Worm (Caenorhabditis elegans) whole organism, L2 larva: ENCODE results near the gene lipl-2.

ENCODE experiments used
- C34F6.9 ChIP-seq: fragments of 150-350 bp; optimal IDR thresholded peaks from 2 replicates; lab custom pipeline; 2014; ENCODE audit warnings: missing biosample characterization, missing genetic modification characterization
- F13H6.1 ChIP-seq: sonication (generic microtip); optimal IDR thresholded peaks from 2 replicates; lab custom pipeline; 2016; ENCODE audit warnings: missing genetic modification characterization, missing compliant biosample characterization
- R02D3.7 ChIP-seq: fragments of 150-350 bp; optimal IDR thresholded peaks from 2 replicates; lab custom pipeline; 2014; ENCODE audit warnings: missing biosample characterization, missing genetic modification characterization
- Y55F3AM.14 ChIP-seq: fragments of 200-800 bp; sonication (Bioruptor generic); optimal IDR thresholded peaks from 2 replicates; lab custom pipeline; 2018; ENCODE audit warnings: mild to moderate bottlenecking, missing genetic modification characterization, missing compliant biosample characterization
- ZK546.5 ChIP-seq: sonication (generic microtip); optimal IDR thresholded peaks from 2 replicates; lab custom pipeline; 2017; ENCODE audit warnings: missing biosample characterization, missing genetic modification characterization
- alr-1 ChIP-seq: fragments of 150-350 bp; optimal IDR thresholded peaks from 2 replicates; lab custom pipeline; 2014; ENCODE audit warnings: missing biosample characterization, missing genetic modification characterization
- aly-2 ChIP-seq: fragments of 150-350 bp; optimal IDR thresholded peaks from 2 replicates; lab custom pipeline; 2014; ENCODE audit warnings: missing biosample characterization, missing genetic modification characterization
- ama-1 ChIP-seq: fragments of 150-350 bp; optimal IDR thresholded peaks from 2 replicates; lab custom pipeline; 2018; ENCODE audit warnings: inconsistent platforms
- blmp-1 ChIP-seq: sonication (generic microtip); optimal IDR thresholded peaks from 2 replicates; lab custom pipeline; 2017; ENCODE audit warnings: missing genetic modification characterization, mild to moderate bottlenecking, missing compliant biosample characterization, antibody characterized with exemption, moderate library complexity; ENCODE audit not compliant: insufficient read depth
- ceh-16 ChIP-seq: fragments of 150-350 bp; optimal IDR thresholded peaks from 2 replicates; lab custom pipeline; 2014; ENCODE audit warnings: missing biosample characterization, missing genetic modification characterization
- ceh-82 ChIP-seq: fragments of 150-350 bp; optimal IDR thresholded peaks from 2 replicates; lab custom pipeline; 2014; ENCODE audit warnings: missing biosample characterization, missing genetic modification characterization
- crh-2 ChIP-seq: sonication (generic microtip); optimal IDR thresholded peaks from 2 replicates; lab custom pipeline; 2017; ENCODE audit warnings: missing biosample characterization, missing genetic modification characterization
- dmd-4 ChIP-seq: sonication (generic microtip); optimal IDR thresholded peaks from 2 replicates; lab custom pipeline; 2017; ENCODE audit warnings: missing biosample characterization, missing genetic modification characterization
- egl-27 ChIP-seq: sonication (generic microtip); optimal IDR thresholded peaks from 3 replicates; lab custom pipeline; 2017; ENCODE audit warnings: missing biosample characterization, missing genetic modification reagents, missing genetic modification characterization
- elt-1 ChIP-seq: fragments of 150-350 bp; optimal IDR thresholded peaks from 2 replicates; lab custom pipeline; 2014; ENCODE audit warnings: missing biosample characterization, missing genetic modification characterization
- elt-3 ChIP-seq: sonication (generic microtip); optimal IDR thresholded peaks from 2 replicates; lab custom pipeline; 2017; ENCODE audit warnings: missing biosample characterization, missing genetic modification characterization
- fos-1 ChIP-seq: fragments of 150-350 bp; optimal IDR thresholded peaks from 2 replicates; lab custom pipeline; 2014; ENCODE audit warnings: missing biosample characterization, missing genetic modification characterization
- gmeb-1 ChIP-seq: fragments of 150-350 bp; optimal IDR thresholded peaks from 2 replicates; lab custom pipeline; 2014; ENCODE audit warnings: missing biosample characterization, missing genetic modification characterization
- lin-11 ChIP-seq: fragments of 150-350 bp; sonication (generic microtip); optimal IDR thresholded peaks from 2 replicates; lab custom pipeline; 2014; ENCODE audit warnings: missing biosample characterization, missing genetic modification characterization, inconsistent platforms, mixed read lengths
- lin-13 ChIP-seq: fragments of 150-350 bp; optimal IDR thresholded peaks from 2 replicates; lab custom pipeline; 2014; ENCODE audit warnings: missing biosample characterization, missing genetic modification reagents, missing genetic modification characterization
- lin-39 ChIP-seq: fragments of 150-350 bp; optimal IDR thresholded peaks from 2 replicates; lab custom pipeline; 2014; ENCODE audit warnings: missing biosample characterization, missing genetic modification reagents, missing genetic modification characterization
- lsy-2 ChIP-seq, 2 experiments: fragments of 150-350 bp in 1 of 2; sonication (generic microtip) in 1 of 2; optimal IDR thresholded peaks; 2 replicates each; lab custom pipeline; 2014 to 2017; ENCODE audit warnings: missing biosample characterization in 2 of 2, missing genetic modification characterization in 2 of 2
- mab-5 ChIP-seq: fragments of 150-350 bp; optimal IDR thresholded peaks from 2 replicates; lab custom pipeline; 2014; ENCODE audit warnings: missing biosample characterization, missing genetic modification characterization
- mbf-1 ChIP-seq: sonication (generic microtip); optimal IDR thresholded peaks from 2 replicates; lab custom pipeline; 2017; ENCODE audit warnings: missing biosample characterization, missing genetic modification characterization
- mdl-1 ChIP-seq, 2 experiments: fragments of 150-350 bp in 1 of 2; sonication (generic microtip) in 1 of 2; optimal IDR thresholded peaks; 2 replicates each; lab custom pipeline; 2017; ENCODE audit warnings: missing biosample characterization in 2 of 2, missing genetic modification characterization in 2 of 2
- nhr-10 ChIP-seq: sonication (generic microtip); optimal IDR thresholded peaks from 2 replicates; lab custom pipeline; 2017; ENCODE audit warnings: missing biosample characterization, missing genetic modification characterization
- nhr-11 ChIP-seq: fragments of 150-350 bp; optimal IDR thresholded peaks from 2 replicates; lab custom pipeline; 2014; ENCODE audit warnings: missing biosample characterization, missing genetic modification characterization
- nhr-12 ChIP-seq: fragments of 150-350 bp; optimal IDR thresholded peaks from 2 replicates; lab custom pipeline; 2014; ENCODE audit warnings: missing biosample characterization, missing genetic modification characterization
- nhr-129 ChIP-seq: fragments of 150-350 bp; optimal IDR thresholded peaks from 2 replicates; lab custom pipeline; 2014; ENCODE audit warnings: missing biosample characterization, missing genetic modification characterization
- nhr-21 ChIP-seq: fragments of 150-350 bp; optimal IDR thresholded peaks from 2 replicates; lab custom pipeline; 2014; ENCODE audit warnings: missing biosample characterization, missing genetic modification characterization
- nhr-23 ChIP-seq: fragments of 150-350 bp; optimal IDR thresholded peaks from 2 replicates; lab custom pipeline; 2014; ENCODE audit warnings: missing biosample characterization, missing genetic modification reagents, missing genetic modification characterization
- nhr-237 ChIP-seq: fragments of 150-350 bp; optimal IDR thresholded peaks from 2 replicates; lab custom pipeline; 2014; ENCODE audit warnings: missing biosample characterization, missing genetic modification characterization
- nhr-25 ChIP-seq: fragments of 150-350 bp; sonication (generic microtip); optimal IDR thresholded peaks from 3 replicates; lab custom pipeline; 2014; ENCODE audit warnings: missing biosample characterization, missing genetic modification characterization
- nhr-6 ChIP-seq: fragments of 150-350 bp; optimal IDR thresholded peaks from 2 replicates; lab custom pipeline; 2014; ENCODE audit warnings: missing biosample characterization, missing genetic modification characterization
- nhr-77 ChIP-seq: fragments of 150-350 bp; optimal IDR thresholded peaks from 2 replicates; lab custom pipeline; 2014; ENCODE audit warnings: missing biosample characterization, missing genetic modification characterization
- peb-1 ChIP-seq: fragments of 150-350 bp; optimal IDR thresholded peaks from 2 replicates; lab custom pipeline; 2014; ENCODE audit warnings: missing biosample characterization, missing genetic modification characterization
- sem-4 ChIP-seq: fragments of 150-350 bp; optimal IDR thresholded peaks from 2 replicates; lab custom pipeline; 2014; ENCODE audit warnings: missing biosample characterization, missing genetic modification reagents, missing genetic modification characterization
- skn-1 ChIP-seq: sonication (generic microtip); optimal IDR thresholded peaks from 2 replicates; lab custom pipeline; 2017; ENCODE audit warnings: missing biosample characterization, missing genetic modification characterization
- sma-3 ChIP-seq: sonication (generic microtip); optimal IDR thresholded peaks from 2 replicates; lab custom pipeline; 2016; ENCODE audit warnings: missing genetic modification reagents, missing genetic modification characterization, missing compliant biosample characterization
- sma-9 ChIP-seq, 2 experiments: fragments of 150-350 bp in 1 of 2; sonication (generic microtip) in 1 of 2; optimal IDR thresholded peaks; 2 replicates each; lab custom pipeline; 2014 to 2016; ENCODE audit warnings: missing genetic modification characterization in 2 of 2, mild to moderate bottlenecking in 1 of 2, missing biosample characterization in 1 of 2, missing compliant biosample characterization in 1 of 2, missing genetic modification reagents in 1 of 2, moderate library complexity in 1 of 2
- snpc-4 ChIP-seq: fragments of 150-350 bp; optimal IDR thresholded peaks from 2 replicates; lab custom pipeline; 2014; ENCODE audit warnings: missing biosample characterization, missing genetic modification characterization
- unc-39 ChIP-seq: fragments of 150-350 bp; optimal IDR thresholded peaks from 2 replicates; lab custom pipeline; 2014; ENCODE audit warnings: missing biosample characterization, missing genetic modification characterization
- unc-55 ChIP-seq: fragments of 150-350 bp; sonication (generic microtip); optimal IDR thresholded peaks from 3 replicates; lab custom pipeline; 2014; ENCODE audit warnings: missing biosample characterization, missing genetic modification reagents, missing genetic modification characterization
- unc-62 ChIP-seq: fragments of 150-350 bp; optimal IDR thresholded peaks from 2 replicates; lab custom pipeline; 2014; ENCODE audit warnings: missing biosample characterization, missing genetic modification reagents, missing genetic modification characterization
- zag-1 ChIP-seq: fragments of 150-350 bp; optimal IDR thresholded peaks from 2 replicates; lab custom pipeline; 2014; ENCODE audit warnings: missing biosample characterization, missing genetic modification characterization
- ztf-1 ChIP-seq: fragments of 200-800 bp; sonication (Bioruptor generic); conservative IDR thresholded peaks from 2 replicates; pipeline ENCODE4 v1.3.6; 2022; ENCODE audit warnings: missing genetic modification characterization, missing compliant biosample characterization
- ztf-11 ChIP-seq: sonication (generic microtip); optimal IDR thresholded peaks from 2 replicates; lab custom pipeline; 2017; ENCODE audit warnings: missing biosample characterization, missing genetic modification characterization
- ztf-4 ChIP-seq: fragments of 150-350 bp; optimal IDR thresholded peaks from 2 replicates; lab custom pipeline; 2014; ENCODE audit warnings: missing biosample characterization, missing genetic modification characterization

Gene lipl-2

DNA sequence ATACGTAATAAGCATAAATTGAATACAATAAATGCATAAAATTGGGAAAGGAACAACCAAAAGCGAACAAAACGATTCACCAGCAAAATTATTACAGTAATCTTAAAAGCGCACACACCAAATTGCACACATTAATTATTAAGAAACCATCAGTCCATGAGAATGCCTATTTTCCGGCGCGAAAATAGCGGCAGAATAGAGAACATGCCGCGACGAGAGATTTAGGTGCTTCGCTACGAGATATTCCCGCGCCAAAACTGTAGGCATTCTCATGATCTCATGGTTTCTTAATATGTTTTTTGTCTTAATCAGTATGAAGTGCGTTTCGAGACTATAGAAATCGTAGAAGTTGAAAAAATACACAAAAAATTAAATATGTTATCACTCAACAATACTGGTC is 7.2 kb upstream of the lipl-2 start:
- TF ChIP-seq elt-1 (tag; lab: Kevin White, UChicago): no peak
- TF ChIP-seq ama-1 (lab: Kevin White, UChicago): no peak
- no peak for TF ChIP-seq nhr-10 (tag; lab: Kevin White, UChicago)
- no peak for TF ChIP-seq nhr-11 (tag; lab: Kevin White, UChicago)
- TF ChIP-seq, all 48 proteins: peak for 0

DNA sequence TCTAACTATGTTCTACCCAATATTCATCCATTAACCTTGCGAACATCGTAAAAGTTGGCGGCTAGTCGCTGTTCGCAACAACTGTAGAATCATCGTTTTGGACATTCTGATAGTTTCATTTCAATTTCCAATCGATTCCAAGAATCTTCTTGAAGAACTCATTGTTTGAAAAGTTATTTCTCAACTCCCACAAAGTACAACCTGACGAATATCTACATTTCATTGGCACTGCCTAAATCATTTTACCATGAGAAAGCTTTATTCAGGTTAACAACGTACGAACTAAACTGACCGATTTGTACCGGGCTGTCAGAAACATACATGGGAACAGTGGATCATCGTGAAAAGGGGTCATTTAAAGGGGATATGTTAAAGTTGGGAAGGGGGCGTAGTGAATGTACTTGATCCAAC is 4.6 kb upstream of the lipl-2 start, which contains the start of gene F46B6.6:
TSS of gene F46B6.6 (minus strand) at position 148 of the 411 bp plus-strand sequence.
- no peak for TF ChIP-seq Y55F3AM.14
- peak; percentile 6 for TF ChIP-seq F13H6.1
- TF ChIP-seq R02D3.7: no peak
- TF ChIP-seq nhr-129 (tag; lab: Kevin White, UChicago): peak; percentile 6
- peak; percentile 39 for TF ChIP-seq nhr-25 (tag; lab: Kevin White, UChicago)
- TF ChIP-seq ama-1 (lab: Kevin White, UChicago): peak; percentile 82

DNA sequence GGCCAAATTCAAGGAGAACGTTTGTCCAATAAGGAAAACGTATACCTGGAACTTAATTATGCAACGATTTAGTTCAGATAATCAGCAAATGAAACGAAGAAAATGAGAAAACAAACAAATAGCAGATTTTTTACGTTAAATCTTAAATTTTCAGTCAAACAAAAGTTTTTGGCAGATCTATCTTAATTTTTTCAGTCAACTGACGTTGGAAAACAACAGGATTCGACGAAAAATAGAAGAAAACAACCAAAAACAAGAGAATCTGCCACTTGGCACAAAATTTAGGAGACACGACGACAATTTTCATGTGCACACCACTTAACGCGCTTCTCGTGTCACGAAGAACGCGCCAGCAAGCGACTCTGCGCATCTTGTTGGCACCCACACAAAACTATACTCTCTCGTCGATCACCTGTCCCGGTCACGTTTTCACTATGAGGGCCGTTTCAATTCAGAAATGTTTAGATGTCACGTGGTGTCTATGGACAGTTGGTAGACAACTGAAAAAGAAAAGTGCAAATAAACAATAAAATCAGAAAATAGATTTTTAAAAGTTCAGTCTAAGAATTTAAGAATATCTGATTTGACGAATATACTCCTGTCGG is 1.6 kb upstream of the lipl-2 start, which contains the start of gene ztf-7:
TSS of gene ztf-7 (minus strand) at position 51 of the 605 bp plus-strand sequence.
- no peak for TF ChIP-seq ZK546.5
- TF ChIP-seq lsy-2 (tag; optimal IDR thresholded peaks at IDR 0.05; lab: Kevin White, UChicago): peak; percentile 85 to 97
- TF ChIP-seq elt-3: no peak
- TF ChIP-seq gmeb-1 (tag; lab: Kevin White, UChicago): peak; percentile 92
- TF ChIP-seq ztf-4 (tag; lab: Kevin White, UChicago): peak; percentile 91
- TF ChIP-seq sem-4 (tag; lab: Kevin White, UChicago): peak; percentile 92
- TF ChIP-seq F13H6.1: peak; percentile 96
- TF ChIP-seq mbf-1: no peak
- no peak for TF ChIP-seq aly-2 (tag; lab: Kevin White, UChicago)
- TF ChIP-seq ztf-11: no peak
- TF ChIP-seq ama-1 (lab: Kevin White, UChicago): peak; percentile 63
- TF ChIP-seq nhr-23 (tag; lab: Kevin White, UChicago): no peak
- peak; percentile 58 for TF ChIP-seq zag-1 (tag; lab: Kevin White, UChicago)
- TF ChIP-seq nhr-237: peak; percentile 38
- peak; percentile 79 to 95 for TF ChIP-seq mdl-1 (tag; optimal IDR thresholded peaks at IDR 0.05; lab: Kevin White, UChicago)
- TF ChIP-seq nhr-21 (tag; lab: Kevin White, UChicago): peak; percentile 97
- peak; percentile 84 for TF ChIP-seq blmp-1 (tag; lab: Kevin White, UChicago)
- no peak for TF ChIP-seq ceh-82 (tag; lab: Kevin White, UChicago)
- no peak for TF ChIP-seq nhr-77
- peak; percentile 94 for TF ChIP-seq nhr-129 (tag; lab: Kevin White, UChicago)
- no peak for TF ChIP-seq alr-1 (tag; lab: Kevin White, UChicago)
- peak; percentile 92 for TF ChIP-seq mab-5 (tag; lab: Kevin White, UChicago)
- TF ChIP-seq lin-39 (tag; lab: Kevin White, UChicago): no peak
- peak; percentile 71 for TF ChIP-seq unc-62 (GFP tag; lab: Kevin White, UChicago)
- TF ChIP-seq fos-1 (tag; lab: Kevin White, UChicago): peak; percentile 88
- TF ChIP-seq R02D3.7: peak; percentile 32
- peak; percentile 51 for TF ChIP-seq dmd-4
- TF ChIP-seq unc-39: no peak
- TF ChIP-seq C34F6.9 (tag; lab: Kevin White, UChicago): peak; percentile 99
- peak; percentile 98 for TF ChIP-seq sma-3 (GFP tag; lab: Kevin White, UChicago)
- peak; percentile 97 for TF ChIP-seq sma-9 (GFP tag; optimal IDR thresholded peaks at IDR 0.05; lab: Kevin White, UChicago)
- no peak for TF ChIP-seq sma-9 (tag; optimal IDR thresholded peaks at IDR 0.05; lab: Kevin White, UChicago)
- TF ChIP-seq unc-55 (GFP tag; lab: Kevin White, UChicago): peak; percentile 83
- no peak for TF ChIP-seq ztf-1
- TF ChIP-seq egl-27 (tag; lab: Kevin White, UChicago): peak; percentile 82
- peak; percentile 39 for TF ChIP-seq ceh-16 (tag; lab: Kevin White, UChicago)
- TF ChIP-seq peb-1: no peak
- peak; percentile 91 for TF ChIP-seq nhr-6 (tag; lab: Kevin White, UChicago)
- TF ChIP-seq nhr-12 (tag; lab: Kevin White, UChicago): no peak
- peak; percentile 83 for TF ChIP-seq lin-13 (GFP tag; lab: Kevin White, UChicago)
- no peak for TF ChIP-seq nhr-10 (tag; lab: Kevin White, UChicago)
- peak; percentile 86 for TF ChIP-seq Y55F3AM.14
- peak; percentile 72 for TF ChIP-seq skn-1 (tag; lab: Kevin White, UChicago)
- peak; percentile 87 for TF ChIP-seq snpc-4 (tag; lab: Kevin White, UChicago)
- TF ChIP-seq elt-1 (tag; lab: Kevin White, UChicago): no peak
- no peak for TF ChIP-seq nhr-11 (tag; lab: Kevin White, UChicago)
- peak; percentile 97 for TF ChIP-seq crh-2 (tag; lab: Kevin White, UChicago)
- peak; percentile 95 for TF ChIP-seq lin-11
- peak; percentile 98 for TF ChIP-seq nhr-25 (tag; lab: Kevin White, UChicago)
